Fruit fly (Drosophila melanogaster) whole organism, embryonic: ENCODE data around the gene CG32298.

ENCODE experiments used
- Abd-B ChIP-seq: fragments of 200-800 bp; sonication (Bioruptor generic); optimal IDR thresholded peaks from 2 replicates; lab custom pipeline; 2018; ENCODE audit warnings: missing biosample characterization, mild to moderate bottlenecking, missing genetic modification characterization, moderate library complexity
- Bdp1 ChIP-seq: fragments of 200-800 bp; sonication (Bioruptor generic); optimal IDR thresholded peaks from 3 replicates; lab custom pipeline; 2016; ENCODE audit warnings: missing biosample characterization, missing genetic modification characterization
- CG10321 ChIP-seq: fragments of 200-800 bp; sonication (Bioruptor generic); IDR thresholded peaks from 2 replicates; pipeline ENCODE4 v1.3.6; 2022; ENCODE audit warnings: missing biosample characterization, missing genetic modification characterization
- CG11696 ChIP-seq: fragments of 200-800 bp; sonication (Bioruptor generic); IDR thresholded peaks from 2 replicates; pipeline ENCODE4 v1.3.6; 2022; ENCODE audit warnings: missing biosample characterization, missing genetic modification characterization
- CG12236 ChIP-seq: fragments of 200-800 bp; sonication (Bioruptor generic); optimal IDR thresholded peaks from 2 replicates; lab custom pipeline; 2016; ENCODE audit warnings: missing biosample characterization, missing genetic modification characterization
- CG12659 ChIP-seq: fragments of 200-800 bp; sonication (Bioruptor generic); optimal IDR thresholded peaks from 3 replicates; lab custom pipeline; 2017; ENCODE audit warnings: mild to moderate bottlenecking, missing biosample characterization, missing genetic modification reagents, missing genetic modification characterization
- CG14860 ChIP-seq: fragments of 200-800 bp; sonication (Bioruptor generic); IDR thresholded peaks from 3 replicates; pipeline ENCODE4 v1.3.6; 2022; ENCODE audit warnings: missing biosample characterization, missing genetic modification characterization; ENCODE audit not compliant: partially characterized antibody
- CG16813 ChIP-seq: fragments of 200-800 bp; sonication (Bioruptor generic); IDR thresholded peaks from 3 replicates; pipeline ENCODE4 v1.3.6; 2022; ENCODE audit warnings: missing biosample characterization, missing genetic modification characterization; ENCODE audit not compliant: partially characterized antibody
- CG18764 ChIP-seq: fragments of 200-800 bp; sonication (Bioruptor generic); optimal IDR thresholded peaks from 3 replicates; lab custom pipeline; 2016; ENCODE audit warnings: missing biosample characterization, missing genetic modification characterization
- CG31365 ChIP-seq: fragments of 200-800 bp; sonication (Bioruptor generic); optimal IDR thresholded peaks from 2 replicates; lab custom pipeline; 2018; ENCODE audit warnings: missing biosample characterization, mild to moderate bottlenecking, missing genetic modification characterization
- CG3847 ChIP-seq: fragments of 200-800 bp; sonication (Bioruptor generic); IDR thresholded peaks from 2 replicates; pipeline ENCODE4 v1.3.6; 2022; ENCODE audit warnings: missing biosample characterization, missing genetic modification characterization
- CG6272 ChIP-seq: fragments of 200-800 bp; sonication (Bioruptor generic); IDR thresholded peaks from 2 replicates; pipeline ENCODE4 v1.3.6; 2022; ENCODE audit warnings: missing biosample characterization, missing genetic modification characterization
- CG6683 ChIP-seq: fragments of 200-800 bp; sonication (Bioruptor generic); optimal IDR thresholded peaks from 2 replicates; lab custom pipeline; 2017; ENCODE audit warnings: missing biosample characterization, mild to moderate bottlenecking, missing genetic modification characterization, missing genetic modification reagents
- CG6791 ChIP-seq: fragments of 200-800 bp; sonication (Bioruptor generic); IDR thresholded peaks from 3 replicates; pipeline ENCODE4 v1.3.6; 2022; ENCODE audit warnings: missing biosample characterization, missing genetic modification characterization; ENCODE audit not compliant: partially characterized antibody
- CG8924 ChIP-seq: fragments of 200-800 bp; optimal IDR thresholded peaks from 3 replicates; lab custom pipeline; 2019; ENCODE audit warnings: missing biosample characterization, mild to moderate bottlenecking, missing genetic modification characterization, moderate library complexity
- CG8944 ChIP-seq: fragments of 200-800 bp; sonication (Bioruptor generic); optimal IDR thresholded peaks from 3 replicates; lab custom pipeline; 2016; ENCODE audit warnings: missing biosample characterization, missing genetic modification characterization
- CG9437 ChIP-seq: fragments of 200-800 bp; sonication (Bioruptor generic); optimal IDR thresholded peaks from 2 replicates; lab custom pipeline; 2018; ENCODE audit warnings: missing biosample characterization, mild to moderate bottlenecking, missing genetic modification characterization
- CG9727 ChIP-seq: fragments of 200-800 bp; sonication (Bioruptor generic); optimal IDR thresholded peaks from 3 replicates; lab custom pipeline; 2017; ENCODE audit warnings: missing biosample characterization, mild to moderate bottlenecking, missing genetic modification characterization
- CHES-1-like ChIP-seq: fragments of 200-800 bp; sonication (Bioruptor generic); optimal IDR thresholded peaks from 2 replicates; lab custom pipeline; 2016; ENCODE audit warnings: missing biosample characterization, missing genetic modification characterization
- Chrac-16 ChIP-seq: fragments of 200-800 bp; sonication (Bioruptor generic); optimal IDR thresholded peaks from 3 replicates; lab custom pipeline; 2016; ENCODE audit warnings: missing biosample characterization, missing genetic modification characterization
- E2f1 ChIP-seq: fragments of 200-800 bp; sonication (Bioruptor generic); IDR thresholded peaks from 2 replicates; pipeline ENCODE4 v1.3.6; 2022; ENCODE audit warnings: missing biosample characterization, missing genetic modification characterization
- E2f2 ChIP-seq: fragments of 200-800 bp; sonication (Bioruptor generic); IDR thresholded peaks from 2 replicates; pipeline ENCODE4 v1.3.6; 2022; ENCODE audit warnings: missing biosample characterization, missing genetic modification characterization
- Ets65A ChIP-seq: fragments of 200-800 bp; sonication (Bioruptor generic); peaks from one replicate; lab custom pipeline; 2016; ENCODE audit warnings: missing biosample characterization, missing genetic modification characterization
- HLH3B ChIP-seq: fragments of 200-800 bp; sonication (Bioruptor generic); IDR thresholded peaks from 2 replicates; pipeline ENCODE4 v1.3.6; 2022; ENCODE audit warnings: missing biosample characterization, missing genetic modification characterization
- HLH4C ChIP-seq: fragments of 200-800 bp; sonication (Bioruptor generic); IDR thresholded peaks from 3 replicates; pipeline ENCODE4 v1.3.6; 2022; ENCODE audit warnings: missing biosample characterization, missing genetic modification characterization; ENCODE audit not compliant: partially characterized antibody
- Kr ChIP-seq: fragments of 200-800 bp; sonication (Bioruptor generic); optimal IDR thresholded peaks from 2 replicates; lab custom pipeline; 2017; ENCODE audit warnings: missing biosample characterization, mild to moderate bottlenecking, missing genetic modification characterization
- MESR4 ChIP-seq: fragments of 200-800 bp; sonication (Bioruptor generic); optimal IDR thresholded peaks from 2 replicates; lab custom pipeline; 2018; ENCODE audit warnings: missing biosample characterization, mild to moderate bottlenecking, missing genetic modification characterization, moderate library complexity
- NC2β ChIP-seq: fragments of 200-800 bp; sonication (Bioruptor generic); optimal IDR thresholded peaks from 2 replicates; lab custom pipeline; 2016; ENCODE audit warnings: missing biosample characterization, missing genetic modification characterization
- Sox102F ChIP-seq: fragments of 200-800 bp; sonication (Bioruptor generic); optimal IDR thresholded peaks from 2 replicates; lab custom pipeline; 2018; ENCODE audit warnings: missing biosample characterization, mild to moderate bottlenecking, missing genetic modification characterization, moderate library complexity
- TFAM ChIP-seq: fragments of 200-800 bp; sonication (Bioruptor generic); optimal IDR thresholded peaks from 2 replicates; lab custom pipeline; 2017; ENCODE audit warnings: missing biosample characterization, missing genetic modification characterization, inconsistent platforms
- YL-1 ChIP-seq: fragments of 200-800 bp; sonication (Bioruptor generic); optimal IDR thresholded peaks from 3 replicates; lab custom pipeline; 2017; ENCODE audit warnings: missing biosample characterization, mild to moderate bottlenecking, missing genetic modification characterization
- bigmax ChIP-seq: fragments of 200-800 bp; sonication (Bioruptor generic); optimal IDR thresholded peaks from 2 replicates; lab custom pipeline; 2018; ENCODE audit warnings: missing biosample characterization, mild to moderate bottlenecking, missing genetic modification characterization
- chm ChIP-seq: fragments of 200-800 bp; sonication (Bioruptor generic); IDR thresholded peaks from 2 replicates; pipeline ENCODE4 v1.3.6; 2022; ENCODE audit warnings: missing biosample characterization, missing genetic modification characterization
- ci ChIP-seq: fragments of 200-800 bp; sonication (Bioruptor generic); IDR thresholded peaks from 3 replicates; pipeline ENCODE4 v1.3.6; 2022; ENCODE audit warnings: missing biosample characterization, missing genetic modification characterization
- fru ChIP-seq: fragments of >200 bp; optimal IDR thresholded peaks from 2 replicates; lab custom pipeline; 2017
- gce ChIP-seq: fragments of 200-800 bp; sonication (Bioruptor generic); IDR thresholded peaks from 3 replicates; pipeline ENCODE4 v1.3.6; 2022; ENCODE audit warnings: missing biosample characterization, missing genetic modification characterization
- gsb-n ChIP-seq: fragments of 200-800 bp; sonication (Bioruptor generic); optimal IDR thresholded peaks from 3 replicates; lab custom pipeline; 2018; ENCODE audit warnings: missing biosample characterization, mild to moderate bottlenecking, missing genetic modification characterization
- h ChIP-seq: fragments of >200 bp; optimal IDR thresholded peaks from 2 replicates; lab custom pipeline; 2017
- hbn ChIP-seq: fragments of 200-800 bp; sonication (Bioruptor generic); IDR thresholded peaks from 2 replicates; pipeline ENCODE4 v1.3.6; 2022; ENCODE audit warnings: missing biosample characterization, missing genetic modification characterization; ENCODE audit not compliant: partially characterized antibody
- jigr1 ChIP-seq: fragments of 200-800 bp; sonication (Bioruptor generic); IDR thresholded peaks from 3 replicates; pipeline ENCODE4 v1.3.6; 2022; ENCODE audit warnings: missing biosample characterization, missing genetic modification characterization
- kay ChIP-seq: fragments of 200-800 bp; sonication (Bioruptor generic); optimal IDR thresholded peaks from 2 replicates; lab custom pipeline; 2016; ENCODE audit warnings: missing biosample characterization, missing genetic modification characterization
- lab ChIP-seq: fragments of 200-800 bp; sonication (Bioruptor generic); optimal IDR thresholded peaks from 3 replicates; lab custom pipeline; 2017; ENCODE audit warnings: missing biosample characterization, missing genetic modification characterization, mild to moderate bottlenecking, moderate library complexity, missing genetic modification reagents
- mam ChIP-seq: fragments of 200-800 bp; sonication (Bioruptor generic); optimal IDR thresholded peaks from 3 replicates; lab custom pipeline; 2016; ENCODE audit warnings: missing biosample characterization, missing genetic modification characterization
- nau ChIP-seq: fragments of 200-800 bp; sonication (Bioruptor generic); optimal IDR thresholded peaks from 3 replicates; lab custom pipeline; 2017; ENCODE audit warnings: missing biosample characterization, mild to moderate bottlenecking, missing genetic modification characterization, missing genetic modification reagents
- pb ChIP-seq: fragments of 200-800 bp; sonication (Bioruptor generic); optimal IDR thresholded peaks from 3 replicates; lab custom pipeline; 2016; ENCODE audit warnings: missing biosample characterization, missing genetic modification characterization
- pnt ChIP-seq: fragments of 200-800 bp; sonication (Bioruptor generic); optimal IDR thresholded peaks from 3 replicates; lab custom pipeline; 2016; ENCODE audit warnings: missing biosample characterization, missing genetic modification characterization
- schlank ChIP-seq: fragments of 200-800 bp; sonication (Bioruptor generic); optimal IDR thresholded peaks from 2 replicates; lab custom pipeline; 2018; ENCODE audit warnings: missing biosample characterization, mild to moderate bottlenecking, missing genetic modification characterization
- sd ChIP-seq: fragments of 200-800 bp; sonication (Bioruptor generic); optimal IDR thresholded peaks from 3 replicates; lab custom pipeline; 2018; ENCODE audit warnings: missing biosample characterization, mild to moderate bottlenecking, missing genetic modification characterization, moderate library complexity
- sima ChIP-seq: fragments of 200-800 bp; sonication (Bioruptor generic); optimal IDR thresholded peaks from 2 replicates; lab custom pipeline; 2016; ENCODE audit warnings: missing biosample characterization, missing genetic modification characterization
- stc ChIP-seq: fragments of 200-800 bp; sonication (Bioruptor generic); IDR thresholded peaks from 2 replicates; pipeline ENCODE4 v1.3.6; 2022; ENCODE audit warnings: missing biosample characterization, missing genetic modification characterization
- vnd ChIP-seq: fragments of 200-800 bp; sonication (Bioruptor generic); IDR thresholded peaks from 3 replicates; pipeline ENCODE4 v1.3.6; 2022; ENCODE audit warnings: missing biosample characterization, missing genetic modification characterization; ENCODE audit not compliant: partially characterized antibody

The CG32298 gene

DNA sequence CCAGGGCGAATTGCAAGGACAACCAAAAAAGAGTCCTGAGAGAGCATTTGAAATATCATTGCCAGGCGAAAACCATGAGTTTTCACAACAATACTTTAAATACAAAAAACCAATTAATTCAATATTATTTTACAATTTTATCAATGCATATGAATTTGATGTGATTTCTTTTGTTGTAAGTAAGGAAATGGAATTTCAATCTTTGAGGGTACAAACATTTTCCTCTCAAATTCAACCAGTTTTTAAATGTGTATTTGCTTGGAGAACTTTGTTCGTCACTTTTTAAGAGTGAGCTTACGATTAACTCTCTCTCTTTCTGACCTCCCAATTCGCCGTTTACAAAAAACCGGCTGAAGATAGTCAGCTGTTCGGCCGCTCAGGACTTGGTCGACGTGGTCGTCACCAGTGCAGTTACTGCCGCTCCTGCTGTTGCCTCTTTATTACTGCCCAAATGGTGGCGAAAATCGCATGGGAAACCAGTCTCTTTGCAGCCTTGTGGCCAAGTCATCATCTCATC, 20.8 kb upstream of the CG32298 start (continued):
- TF ChIP-seq jigr1 (GFP tag; lab: Robert Waterston, UW) (no peak), kay (GFP tag; lab: Kevin White, UChicago) (no peak), Ets65A (GFP tag; lab: Kevin White, UChicago) (peak; percentile 64), NC2β (GFP tag; lab: Kevin White, UChicago) (no peak), Chrac-16 (GFP tag; lab: Kevin White, UChicago) (peak; percentile 11), mam (peak; percentile 28), CG6791 (GFP tag; lab: Robert Waterston, UW) (no peak), CG8944 (GFP tag; lab: Kevin White, UChicago) (no peak), chm (no peak), CG8924 (tag; lab: Kevin White, UChicago) (peak; percentile 42), MESR4 (GFP tag; lab: Kevin White, UChicago) (no peak), CG11696 (0 out of 2 replicates have a peak, but pooled peaks have one; percentile 23), schlank (no peak), gce (GFP tag; lab: Robert Waterston, UW) (0 out of 3 replicates have a peak, but pooled peaks have one; percentile 44), pb (GFP tag; lab: Kevin White, UChicago) (no peak), Bdp1 (GFP tag; lab: Kevin White, UChicago) (no peak), TFAM (no peak), ci (GFP tag; lab: Robert Waterston, UW) (peak; percentile 62; the same call in 1 of the 3 replicates), stc (GFP tag; lab: Robert Waterston, UW) (peak; percentile 49), CG3847 (0 out of 2 replicates have a peak, but pooled peaks have one; percentile 29), sd (tag; lab: Kevin White, UChicago) (no peak), HLH3B (GFP tag; lab: Robert Waterston, UW) (peak; percentile 67), CG9727 (GFP tag; lab: Kevin White, UChicago) (peak; percentile 48), E2f2 (GFP tag; lab: Robert Waterston, UW) (peak; percentile 31; the same call in 1 of the 2 replicates), pnt (GFP tag; lab: Kevin White, UChicago) (no peak), nau (GFP tag; lab: Kevin White, UChicago) (no peak), CG9437 (GFP tag; lab: Kevin White, UChicago) (no peak), gsb-n (tag; lab: Kevin White, UChicago) (no peak), h (lab: Kevin White, UChicago) (no peak), Kr (GFP tag; lab: Kevin White, UChicago) (no peak), CG16813 (GFP tag; lab: Robert Waterston, UW) (no peak), CG10321 (GFP tag; lab: Robert Waterston, UW) (no peak), Abd-B (GFP tag; lab: Kevin White, UChicago) (no peak), CG18764 (GFP tag; lab: Kevin White, UChicago) (no peak), CG31365 (tag; lab: Kevin White, UChicago) (no peak), CG6683 (peak; percentile 44), lab (GFP tag; lab: Kevin White, UChicago) (peak; percentile 77), CG12659 (peak; percentile 49), CG12236 (GFP tag; lab: Kevin White, UChicago) (no peak), YL-1 (GFP tag; lab: Kevin White, UChicago) (no peak), bigmax (GFP tag; lab: Kevin White, UChicago) (no peak), HLH4C (no peak), CG14860 (GFP tag; lab: Robert Waterston, UW) (no peak), CG6272 (GFP tag; lab: Robert Waterston, UW) (no peak), Sox102F (peak; percentile 49), fru (lab: Kevin White, UChicago) (no peak), E2f1 (GFP tag; lab: Robert Waterston, UW) (peak; percentile 52), hbn (no peak), vnd (GFP tag; lab: Robert Waterston, UW) (no peak), sima (no peak), CHES-1-like (GFP tag; lab: Kevin White, UChicago) (no peak)
